Worm (Caenorhabditis elegans): ENCODE measurements around the gene Y37E11B.6.

- TF ChIP-seq ztf-29 (GFP tag; IDR thresholded peaks at IDR 0.05) (no peak), ref-1 (GFP tag; conservative IDR thresholded peaks at IDR 0.05) (no peak), klf-2 (GFP tag; conservative IDR thresholded peaks at IDR 0.05) (no peak), tab-1 (GFP tag; IDR thresholded peaks at IDR 0.05) (no peak), flt-1 (GFP tag; IDR thresholded peaks at IDR 0.05) (no peak), cog-1 (tag; optimal IDR thresholded peaks at IDR 0.05) (no peak), T22C8.4 (GFP tag; IDR thresholded peaks at IDR 0.05) (no peak), ztf-23 (GFP tag; IDR thresholded peaks at IDR 0.05) (no peak), med-1 (GFP tag; optimal IDR thresholded peaks at IDR 0.05; ENCODE audit: insufficient read depth) (no peak)
These were observed 11.9 kb upstream of the Y37E11B.6 start for ce11 chrIV:3610987-3611386.

Data from whole organism, midembryonic.